Worm (Caenorhabditis elegans): ENCODE measurements around the gene C45G9.5.

The C45G9.5 gene

DNA sequence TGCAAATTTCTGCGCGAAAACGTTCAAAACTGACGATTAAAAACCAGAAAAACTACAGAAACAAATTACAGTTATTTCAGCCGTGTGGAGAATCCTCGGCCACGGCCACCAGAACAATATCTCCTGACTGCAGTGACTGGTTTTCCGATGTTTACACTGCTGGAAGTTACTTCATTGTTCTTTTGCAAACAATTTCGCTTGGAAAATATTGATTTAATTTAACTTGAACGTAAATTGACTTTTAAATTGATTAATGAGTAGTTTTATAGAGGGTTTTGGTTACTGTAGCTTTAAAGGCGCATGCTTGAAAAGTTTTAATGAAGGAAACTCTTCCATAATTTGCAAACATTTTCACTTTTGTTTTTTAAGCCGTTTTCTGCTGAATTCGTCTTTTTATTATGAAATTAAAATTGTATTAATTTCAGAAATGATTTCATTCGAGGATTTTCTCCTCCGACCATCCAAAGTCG, 48.9 kb upstream of the C45G9.5 start, which contains the start of gene smcr-8:
smcr-8 (plus strand) TSS at position 420 of the 470 bp plus-strand sequence.
- TF ChIP-seq madf-6 (GFP tag; IDR thresholded peaks at IDR 0.05) (peak; percentile 82), D2030.7 (GFP tag; IDR thresholded peaks at IDR 0.05) (peak; percentile 68), cebp-2 (GFP tag; IDR thresholded peaks at IDR 0.05) (no peak), nfya-2 (GFP tag; IDR thresholded peaks at IDR 0.05) (no peak), madf-10 (tag; optimal IDR thresholded peaks at IDR 0.05) (no peak), nhr-27 (tag; optimal IDR thresholded peaks at IDR 0.05) (no peak), ceh-79 (tag; optimal IDR thresholded peaks at IDR 0.05) (no peak), attf-3 (GFP tag; conservative IDR thresholded peaks at IDR 0.05) (peak; percentile 56; the same call in 1 of the 2 replicates), madf-8 (GFP tag; conservative IDR thresholded peaks at IDR 0.05) (peak; percentile 69), tbp1 (GFP tag; optimal IDR thresholded peaks at IDR 0.05) (no peak), madf-3 (GFP tag; IDR thresholded peaks at IDR 0.05) (no peak), ekl-4 (GFP tag; IDR thresholded peaks at IDR 0.05) (0 out of 2 replicates have a peak, but pooled peaks have one; percentile 42), F23B12.7 (tag; optimal IDR thresholded peaks at IDR 0.05; ENCODE audit: insufficient read depth) (no peak), snpc-1.3 (tag; optimal IDR thresholded peaks at IDR 0.05; ENCODE audit: insufficient read depth) (no peak), xnd-1 (tag; optimal IDR thresholded peaks at IDR 0.05) (peak; percentile 82), attf-5 (GFP tag; optimal IDR thresholded peaks at IDR 0.05) (peak; percentile 46), B0019.2 (GFP tag; conservative IDR thresholded peaks at IDR 0.05) (0 out of 2 replicates have a peak, but pooled peaks have one; percentile 14), bed-2 (GFP tag; IDR thresholded peaks at IDR 0.05) (peak; percentile 70), F57A8.1 (GFP tag; optimal IDR thresholded peaks at IDR 0.05) (no peak), F57C9.4 (tag; optimal IDR thresholded peaks at IDR 0.05) (no peak), atf-7 (tag; optimal IDR thresholded peaks at IDR 0.05) (no peak), nfya-1 (tag; optimal IDR thresholded peaks at IDR 0.05; ENCODE audit: borderline replicate concordance, insufficient read depth) (no peak), B0336.3 (GFP tag; IDR thresholded peaks at IDR 0.05) (no peak), lsl-1 (GFP tag; optimal IDR thresholded peaks at IDR 0.05) (peak; percentile 96), ccch-3 (GFP tag; optimal IDR thresholded peaks at IDR 0.05) (peak; percentile 3), hrde-1 (tag; optimal IDR thresholded peaks at IDR 0.05; ENCODE audit: borderline replicate concordance) (no peak), let-526 (GFP tag; IDR thresholded peaks at IDR 0.05) (peak; percentile 51; the same call in 1 of the 2 replicates), efl-1 (GFP tag; optimal IDR thresholded peaks at IDR 0.05) (peak; percentile 29), ztf-25 (GFP tag; IDR thresholded peaks at IDR 0.05) (no peak), K12H6.12 (tag; optimal IDR thresholded peaks at IDR 0.05) (no peak), ztf-3 (GFP tag; optimal IDR thresholded peaks at IDR 0.05) (no peak), lag-1 (GFP tag; IDR thresholded peaks at IDR 0.05) (no peak), nhr-179 (tag; optimal IDR thresholded peaks at IDR 0.05) (no peak), ceh-27 (GFP tag; optimal IDR thresholded peaks at IDR 0.05) (peak; percentile 49), lin-40 (tag; optimal IDR thresholded peaks at IDR 0.05) (no peak), ztf-22 (GFP tag; optimal IDR thresholded peaks at IDR 0.05) (no peak), Y53F4B.3 (GFP tag; IDR thresholded peaks at IDR 0.05) (no peak), rec-8 (tag; optimal IDR thresholded peaks at IDR 0.05) (peak in 1 of 2 experiments; percentile 17), die-1 (tag; optimal IDR thresholded peaks at IDR 0.05) (no peak), C06A6.2 (GFP tag; conservative IDR thresholded peaks at IDR 0.05) (no peak), Y95B8A.8 (GFP tag; IDR thresholded peaks at IDR 0.05) (no peak), lir-1 (GFP tag; conservative IDR thresholded peaks at IDR 0.05) (0 out of 2 replicates have a peak, but pooled peaks have one; percentile 11), T26A5.8 (tag; optimal IDR thresholded peaks at IDR 0.05) (no peak), zim-3 (tag; optimal IDR thresholded peaks at IDR 0.05) (no peak), snpc-1.1 (tag; optimal IDR thresholded peaks at IDR 0.05; ENCODE audit: insufficient read depth) (no peak), nhr-90 (tag; optimal IDR thresholded peaks at IDR 0.05) (no peak), hmg-20 (GFP tag; IDR thresholded peaks at IDR 0.05) (no peak)
